Fruit fly (Drosophila melanogaster) whole organism, embryonic: ENCODE measurements around the gene SclB.

Experiments used
- Atf-2 ChIP-seq: fragments of 200-800 bp; sonication (Bioruptor generic); optimal IDR thresholded peaks from 2 replicates; lab custom pipeline; 2016; ENCODE audit warnings: missing biosample characterization, missing genetic modification characterization
- CG10543 ChIP-seq: fragments of 200-800 bp; sonication (Bioruptor generic); optimal IDR thresholded peaks from 3 replicates; lab custom pipeline; 2017; ENCODE audit warnings: missing biosample characterization, mild to moderate bottlenecking, missing genetic modification characterization, moderate library complexity
- CG10565 ChIP-seq: fragments of 200-800 bp; sonication (Bioruptor generic); optimal IDR thresholded peaks from 3 replicates; lab custom pipeline; 2016; ENCODE audit warnings: missing biosample characterization, mild to moderate bottlenecking, missing genetic modification characterization
- CG11093 ChIP-seq: fragments of 200-800 bp; sonication (Bioruptor generic); IDR thresholded peaks from 3 replicates; pipeline ENCODE4 v1.3.6; 2022; ENCODE audit warnings: missing biosample characterization, missing genetic modification characterization
- CG11247 ChIP-seq: fragments of 200-800 bp; sonication (Bioruptor generic); IDR thresholded peaks from 2 replicates; pipeline ENCODE4 v1.3.6; 2022; ENCODE audit warnings: missing biosample characterization, missing genetic modification characterization
- CG11504 ChIP-seq: fragments of 200-800 bp; sonication (Bioruptor generic); optimal IDR thresholded peaks from 3 replicates; lab custom pipeline; 2019; ENCODE audit warnings: missing biosample characterization, mild to moderate bottlenecking, missing genetic modification characterization, moderate library complexity
- CG12155 ChIP-seq: fragments of 200-800 bp; sonication (Bioruptor generic); optimal IDR thresholded peaks from 3 replicates; lab custom pipeline; 2016; ENCODE audit warnings: missing biosample characterization, missing genetic modification characterization
- CG12942 ChIP-seq: fragments of 200-800 bp; sonication (Bioruptor generic); optimal IDR thresholded peaks from 3 replicates; lab custom pipeline; 2016; ENCODE audit warnings: missing biosample characterization, missing genetic modification characterization
- CG13287 ChIP-seq: fragments of 200-800 bp; sonication (Bioruptor generic); IDR thresholded peaks from 2 replicates; pipeline ENCODE4 v1.3.6; 2022; ENCODE audit warnings: missing biosample characterization, missing genetic modification characterization; ENCODE audit not compliant: partially characterized antibody
- CG13296 ChIP-seq: fragments of 200-800 bp; sonication (Bioruptor generic); optimal IDR thresholded peaks from 3 replicates; lab custom pipeline; 2018; ENCODE audit warnings: missing biosample characterization, mild to moderate bottlenecking, missing genetic modification characterization
- CG14710 ChIP-seq: fragments of 200-800 bp; sonication (Bioruptor generic); optimal IDR thresholded peaks from 3 replicates; lab custom pipeline; 2019; ENCODE audit warnings: missing biosample characterization, mild to moderate bottlenecking, missing genetic modification characterization, moderate library complexity
- CG15269 ChIP-seq: fragments of 200-800 bp; sonication (Bioruptor generic); optimal IDR thresholded peaks from 2 replicates; lab custom pipeline; 2018; ENCODE audit warnings: missing biosample characterization, mild to moderate bottlenecking, missing genetic modification characterization, moderate library complexity
- CG1602 ChIP-seq: fragments of 200-800 bp; sonication (Bioruptor generic); optimal IDR thresholded peaks from 3 replicates; lab custom pipeline; 2016; ENCODE audit warnings: missing biosample characterization, missing genetic modification characterization
- CG18476 ChIP-seq: fragments of 200-800 bp; sonication (Bioruptor generic); optimal IDR thresholded peaks from 2 replicates; lab custom pipeline; 2016; ENCODE audit warnings: missing biosample characterization, mild to moderate bottlenecking, missing genetic modification characterization
- CG2199 ChIP-seq: fragments of 200-800 bp; sonication (Bioruptor generic); IDR thresholded peaks from 3 replicates; pipeline ENCODE4 v1.3.6; 2022; ENCODE audit warnings: missing biosample characterization, missing genetic modification characterization
- CG30403 ChIP-seq: fragments of 200-800 bp; sonication (Bioruptor generic); optimal IDR thresholded peaks from 3 replicates; lab custom pipeline; 2016; ENCODE audit warnings: missing biosample characterization, missing genetic modification characterization
- CG3838 ChIP-seq: fragments of 200-800 bp; sonication (Bioruptor generic); optimal IDR thresholded peaks from 3 replicates; lab custom pipeline; 2016; ENCODE audit warnings: missing biosample characterization, missing genetic modification characterization
- CG3995 ChIP-seq: fragments of 200-800 bp; sonication (Bioruptor generic); optimal IDR thresholded peaks from 3 replicates; lab custom pipeline; 2016; ENCODE audit warnings: missing biosample characterization, missing genetic modification characterization
- CG4328 ChIP-seq: fragments of 200-800 bp; sonication (Bioruptor generic); optimal IDR thresholded peaks from 3 replicates; lab custom pipeline; 2017; ENCODE audit warnings: missing biosample characterization, missing genetic modification reagents, missing genetic modification characterization
- CG7963 ChIP-seq: fragments of 200-800 bp; sonication (Bioruptor generic); IDR thresholded peaks from 3 replicates; pipeline ENCODE4 v1.3.6; 2022; ENCODE audit warnings: missing biosample characterization, missing genetic modification characterization; ENCODE audit not compliant: partially characterized antibody
- CG8388 ChIP-seq: fragments of 200-800 bp; sonication (Bioruptor generic); optimal IDR thresholded peaks from 2 replicates; lab custom pipeline; 2019; ENCODE audit warnings: missing biosample characterization, mild to moderate bottlenecking, missing genetic modification characterization, moderate library complexity
- CG8924 ChIP-seq: fragments of 200-800 bp; optimal IDR thresholded peaks from 3 replicates; lab custom pipeline; 2019; ENCODE audit warnings: missing biosample characterization, mild to moderate bottlenecking, missing genetic modification characterization, moderate library complexity
- CG9215 ChIP-seq: fragments of 200-800 bp; sonication (Bioruptor generic); IDR thresholded peaks from 2 replicates; pipeline ENCODE4 v1.3.6; 2022; ENCODE audit warnings: missing biosample characterization, missing genetic modification characterization
- CkIIα-i1 ChIP-seq: fragments of 200-800 bp; sonication (Bioruptor generic); IDR thresholded peaks from 2 replicates; pipeline ENCODE4 v1.3.6; 2022; ENCODE audit warnings: missing biosample characterization, missing genetic modification characterization
- Dip3 ChIP-seq: fragments of 200-800 bp; sonication (Bioruptor generic); optimal IDR thresholded peaks from 3 replicates; lab custom pipeline; 2016; ENCODE audit warnings: missing biosample characterization, missing genetic modification characterization
- Elba2 ChIP-seq: fragments of 200-800 bp; sonication (Bioruptor generic); optimal IDR thresholded peaks from 3 replicates; lab custom pipeline; 2016; ENCODE audit warnings: missing biosample characterization, missing genetic modification characterization
- MTF-1 ChIP-seq: fragments of 200-800 bp; sonication (Bioruptor generic); optimal IDR thresholded peaks from 2 replicates; lab custom pipeline; 2018; ENCODE audit warnings: missing biosample characterization, mild to moderate bottlenecking, missing genetic modification characterization, borderline replicate concordance
- Rfx ChIP-seq: fragments of 200-800 bp; sonication (Bioruptor generic); IDR thresholded peaks from 2 replicates; pipeline ENCODE4 v1.3.6; 2022; ENCODE audit warnings: missing biosample characterization, missing genetic modification characterization
- abd-A ChIP-seq: fragments of 200-800 bp; sonication (Bioruptor generic); optimal IDR thresholded peaks from 3 replicates; lab custom pipeline; 2019; ENCODE audit warnings: missing biosample characterization, mild to moderate bottlenecking, missing genetic modification characterization, moderate library complexity
- amos ChIP-seq: fragments of 200-800 bp; sonication (Bioruptor generic); IDR thresholded peaks from 2 replicates; pipeline ENCODE4 v1.3.6; 2022; ENCODE audit warnings: missing biosample characterization, missing genetic modification characterization; ENCODE audit not compliant: partially characterized antibody
- chn ChIP-seq: fragments of 200-800 bp; sonication (Bioruptor generic); optimal IDR thresholded peaks from 2 replicates; lab custom pipeline; 2016; ENCODE audit warnings: missing biosample characterization, missing genetic modification characterization
- ewg ChIP-seq: fragments of 200-800 bp; sonication (Bioruptor generic); optimal IDR thresholded peaks from 3 replicates; lab custom pipeline; 2017; ENCODE audit warnings: mild to moderate bottlenecking, missing biosample characterization, missing genetic modification reagents, missing genetic modification characterization
- exex ChIP-seq: fragments of 200-800 bp; sonication (Bioruptor generic); optimal IDR thresholded peaks from 4 replicates; lab custom pipeline; 2018; ENCODE audit warnings: missing biosample characterization, mild to moderate bottlenecking, missing genetic modification characterization, moderate library complexity
- insv ChIP-seq, 2 experiments: fragments of 200-800 bp; sonication (Bioruptor generic); optimal IDR thresholded peaks; 3 replicates each; lab custom pipeline; 2016 to 2018; ENCODE audit warnings: missing biosample characterization in 2 of 2, missing genetic modification characterization in 2 of 2
- inv ChIP-seq: fragments of 200-800 bp; sonication (Bioruptor generic); IDR thresholded peaks from 2 replicates; pipeline ENCODE4 v1.3.6; 2022; ENCODE audit warnings: missing biosample characterization, missing genetic modification characterization; ENCODE audit not compliant: partially characterized antibody
- kay ChIP-seq: fragments of 200-800 bp; sonication (Bioruptor generic); optimal IDR thresholded peaks from 2 replicates; lab custom pipeline; 2016; ENCODE audit warnings: missing biosample characterization, missing genetic modification characterization
- lbe ChIP-seq: fragments of 200-800 bp; sonication (Bioruptor generic); optimal IDR thresholded peaks from 2 replicates; lab custom pipeline; 2016; ENCODE audit warnings: missing biosample characterization, mild to moderate bottlenecking, missing genetic modification characterization
- lilli ChIP-seq: fragments of 200-800 bp; sonication (Bioruptor generic); optimal IDR thresholded peaks from 3 replicates; lab custom pipeline; 2016; ENCODE audit warnings: missing biosample characterization, missing genetic modification characterization
- nerfin-2 ChIP-seq: fragments of 200-800 bp; sonication (Bioruptor generic); IDR thresholded peaks from 2 replicates; pipeline ENCODE4 v1.3.6; 2022; ENCODE audit warnings: missing biosample characterization, missing genetic modification characterization; ENCODE audit not compliant: partially characterized antibody
- oc ChIP-seq: fragments of 200-800 bp; sonication (Bioruptor generic); optimal IDR thresholded peaks from 2 replicates; lab custom pipeline; 2018; ENCODE audit warnings: missing biosample characterization, mild to moderate bottlenecking, missing genetic modification characterization, moderate library complexity
- peb ChIP-seq: fragments of 200-800 bp; sonication (Bioruptor generic); IDR thresholded peaks from 2 replicates; pipeline ENCODE4 v1.3.6; 2022; ENCODE audit warnings: missing biosample characterization, missing genetic modification characterization
- pfk ChIP-seq: fragments of 200-800 bp; sonication (Bioruptor generic); optimal IDR thresholded peaks from 2 replicates; lab custom pipeline; 2018; ENCODE audit warnings: missing biosample characterization, mild to moderate bottlenecking, missing genetic modification characterization, moderate library complexity
- pho ChIP-seq: fragments of 200-800 bp; sonication (Bioruptor generic); optimal IDR thresholded peaks from 2 replicates; lab custom pipeline; 2016; ENCODE audit warnings: missing biosample characterization, missing genetic modification characterization
- psq ChIP-seq: fragments of 200-800 bp; sonication (Bioruptor generic); optimal IDR thresholded peaks from 2 replicates; lab custom pipeline; 2017; ENCODE audit warnings: missing biosample characterization, missing genetic modification characterization
- sna ChIP-seq: fragments of 200-800 bp; sonication (Bioruptor generic); IDR thresholded peaks from 2 replicates; pipeline ENCODE4 v1.3.6; 2022; ENCODE audit warnings: missing biosample characterization, missing genetic modification characterization; ENCODE audit not compliant: partially characterized antibody
- stwl ChIP-seq: fragments of 200-800 bp; sonication (Bioruptor generic); optimal IDR thresholded peaks from 3 replicates; lab custom pipeline; 2018; ENCODE audit warnings: missing biosample characterization, mild to moderate bottlenecking, missing genetic modification characterization, moderate library complexity
- tgo ChIP-seq: fragments of 200-800 bp; sonication (Bioruptor generic); IDR thresholded peaks from 3 replicates; pipeline ENCODE4 v1.3.6; 2022; ENCODE audit warnings: missing biosample characterization, missing genetic modification characterization
- vnd ChIP-seq: fragments of 200-800 bp; sonication (Bioruptor generic); IDR thresholded peaks from 3 replicates; pipeline ENCODE4 v1.3.6; 2022; ENCODE audit warnings: missing biosample characterization, missing genetic modification characterization; ENCODE audit not compliant: partially characterized antibody
- zen ChIP-seq: fragments of 200-800 bp; sonication (Bioruptor generic); optimal IDR thresholded peaks from 3 replicates; lab custom pipeline; 2018; ENCODE audit warnings: missing biosample characterization, mild to moderate bottlenecking, missing genetic modification characterization, moderate library complexity

SclB gene

dm6 chr2L:16826872-16827506 is 10.8 kb upstream of the SclB start, which contains the start of gene AspRS-m (continued):
- TF ChIP-seq CG13296 (no peak), peb (GFP tag; lab: Robert Waterston, UW) (no peak), vnd (GFP tag; lab: Robert Waterston, UW) (peak; percentile 88), Elba2 (GFP tag; lab: Kevin White, UChicago) (no peak), stwl (tag; lab: Kevin White, UChicago) (peak; percentile 66), CG11247 (GFP tag; lab: Robert Waterston, UW) (no peak), CG8924 (no peak), oc (tag; lab: Kevin White, UChicago) (no peak), CG18476 (GFP tag; lab: Kevin White, UChicago) (no peak), CG1602 (no peak), exex (no peak), CG2199 (no peak), Rfx (peak; percentile 58; the same call in 1 of the 2 replicates), CG7963 (GFP tag; lab: Robert Waterston, UW) (peak; percentile 87), chn (no peak), CG11093 (GFP tag; lab: Robert Waterston, UW) (no peak), zen (peak; percentile 18), CG12942 (no peak), CG4328 (GFP tag; lab: Kevin White, UChicago) (no peak), CG15269 (tag; lab: Kevin White, UChicago) (no peak), lbe (GFP tag; lab: Kevin White, UChicago) (no peak), pfk (GFP tag; lab: Kevin White, UChicago) (no peak), Atf-2 (no peak), abd-A (tag; lab: Kevin White, UChicago) (no peak), psq (GFP tag; lab: Kevin White, UChicago) (no peak), CG11504 (tag; lab: Kevin White, UChicago) (no peak), CG30403 (peak; percentile 46), nerfin-2 (GFP tag; lab: Robert Waterston, UW) (peak; percentile 78), sna (GFP tag; lab: Robert Waterston, UW) (peak; percentile 84), MTF-1 (GFP tag; lab: Kevin White, UChicago) (no peak), CG3995 (GFP tag; lab: Kevin White, UChicago) (peak; percentile 7), CG3838 (GFP tag; lab: Kevin White, UChicago) (no peak), amos (GFP tag; lab: Robert Waterston, UW) (peak; percentile 92), CG10543 (no peak), CG12155 (GFP tag; lab: Kevin White, UChicago) (no peak), CkIIα-i1 (GFP tag; lab: Robert Waterston, UW) (no peak), kay (no peak), insv (GFP tag; optimal IDR thresholded peaks at IDR 0.05; lab: Kevin White, UChicago) (peak in 1 of 2 experiments; percentile 40), tgo (no peak), pho (GFP tag; lab: Kevin White, UChicago) (peak; percentile 25), CG13287 (GFP tag; lab: Robert Waterston, UW) (peak; percentile 88), CG14710 (tag; lab: Kevin White, UChicago) (peak; percentile 64), CG8388 (GFP tag; lab: Kevin White, UChicago) (no peak), Dip3 (no peak), inv (GFP tag; lab: Robert Waterston, UW) (peak; percentile 88), CG9215 (GFP tag; lab: Robert Waterston, UW) (no peak), ewg (GFP tag; lab: Kevin White, UChicago) (peak; percentile 30), lilli (GFP tag; lab: Kevin White, UChicago) (peak; percentile 18), CG10565 (GFP tag; lab: Kevin White, UChicago) (no peak)
